Worm (Caenorhabditis elegans) whole organism, early embryonic: ENCODE data around the gene W08E12.2.

Source experiments
- B0310.2 ChIP-seq: sonication (generic microtip); optimal IDR thresholded peaks from 2 replicates; lab custom pipeline; 2016; ENCODE audit warnings: mild to moderate bottlenecking, missing genetic modification characterization, missing compliant biosample characterization
- F13C5.2 ChIP-seq: sonication (generic microtip); optimal IDR thresholded peaks from 2 replicates; lab custom pipeline; 2017; ENCODE audit warnings: mild to moderate bottlenecking, missing genetic modification characterization, inconsistent platforms, missing compliant biosample characterization
- aly-1 ChIP-seq: sonication (generic microtip); optimal IDR thresholded peaks from 2 replicates; lab custom pipeline; 2016; ENCODE audit warnings: missing genetic modification characterization, missing compliant biosample characterization
- ama-1 ChIP-seq: fragments of 150-350 bp; optimal IDR thresholded peaks from 2 replicates; lab custom pipeline; 2014
- ceh-13 ChIP-seq: fragments of 200-800 bp; sonication (Bioruptor generic); optimal IDR thresholded peaks from 2 replicates; lab custom pipeline; 2018; ENCODE audit warnings: mild to moderate bottlenecking, missing genetic modification characterization, missing compliant biosample characterization
- ceh-36 ChIP-seq: sonication (generic microtip); optimal IDR thresholded peaks from 2 replicates; lab custom pipeline; 2016; ENCODE audit warnings: missing genetic modification characterization, inconsistent platforms, missing compliant biosample characterization
- ets-7 ChIP-seq: sonication (generic microtip); optimal IDR thresholded peaks from 2 replicates; lab custom pipeline; 2016; ENCODE audit warnings: missing genotype, missing genetic modification characterization, missing compliant biosample characterization
- flt-1 ChIP-seq: fragments of 200-800 bp; sonication (Bioruptor generic); IDR thresholded peaks from 2 replicates; pipeline ENCODE4 v1.3.6; 2022; ENCODE audit warnings: missing genetic modification characterization, missing compliant biosample characterization
- hmbx-1 ChIP-seq: sonication (generic microtip); optimal IDR thresholded peaks from 2 replicates; lab custom pipeline; 2016; ENCODE audit warnings: mild to moderate bottlenecking, missing genetic modification characterization, missing compliant biosample characterization
- hmg-4 ChIP-seq: fragments of 200-800 bp; sonication (Bioruptor generic); optimal IDR thresholded peaks from 2 replicates; lab custom pipeline; 2018; ENCODE audit warnings: mild to moderate bottlenecking, missing genetic modification characterization, missing compliant biosample characterization
- hnd-1 ChIP-seq: sonication (generic microtip); optimal IDR thresholded peaks from 2 replicates; lab custom pipeline; 2016; ENCODE audit warnings: missing genetic modification characterization, missing compliant biosample characterization
- pes-1 ChIP-seq: fragments of 200-800 bp; sonication (Bioruptor generic); IDR thresholded peaks from 2 replicates; pipeline ENCODE4 v1.3.6; 2022; ENCODE audit warnings: missing genetic modification reagents, missing genetic modification characterization, missing compliant biosample characterization
- scrt-1 ChIP-seq: fragments of 200-800 bp; sonication (Bioruptor generic); IDR thresholded peaks from 2 replicates; pipeline ENCODE4 v1.3.6; 2022; ENCODE audit warnings: missing genetic modification characterization, missing compliant biosample characterization
- sea-1 ChIP-seq: fragments of 200-800 bp; sonication (Bioruptor generic); conservative IDR thresholded peaks from 2 replicates; pipeline ENCODE4 v1.3.6; 2022; ENCODE audit warnings: missing genetic modification characterization, missing compliant biosample characterization
- tbx-11 ChIP-seq: fragments of 200-800 bp; sonication (Bioruptor generic); IDR thresholded peaks from 2 replicates; pipeline ENCODE4 v1.3.6; 2022; ENCODE audit warnings: missing genetic modification characterization, missing compliant biosample characterization
- tbx-37 ChIP-seq: fragments of 200-800 bp; sonication (Bioruptor generic); conservative IDR thresholded peaks from 2 replicates; pipeline ENCODE4 v1.3.6; 2022; ENCODE audit warnings: missing genetic modification reagents, missing genetic modification characterization, missing compliant biosample characterization
- tra-4 ChIP-seq: sonication (generic microtip); optimal IDR thresholded peaks from 2 replicates; lab custom pipeline; 2017; ENCODE audit warnings: missing genetic modification characterization, missing compliant biosample characterization

W08E12.2 gene

DNA sequence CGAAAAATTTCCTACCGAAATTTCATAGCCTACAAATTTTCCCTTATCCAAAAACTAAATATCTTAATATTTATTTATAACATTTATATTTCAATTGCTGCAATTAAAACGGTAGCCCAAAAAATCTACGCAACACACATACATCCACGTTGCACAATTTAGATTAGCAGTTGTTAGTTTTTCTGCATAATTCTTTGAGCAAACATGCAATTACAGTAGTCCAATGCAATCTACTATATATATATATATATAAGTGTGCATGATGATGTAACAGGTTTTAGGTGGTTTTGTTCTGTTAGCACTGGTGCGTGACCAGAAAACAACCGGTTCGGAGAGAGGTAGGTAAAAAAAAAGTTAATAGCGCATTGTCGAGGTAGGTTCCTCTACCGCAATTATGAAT, 34.3 kb upstream of the W08E12.2 start:
- no peak for TF ChIP-seq tbx-11
- no peak for TF ChIP-seq ceh-13 (GFP tag; lab: Kevin White, UChicago)
- no peak for TF ChIP-seq aly-1 (tag; lab: Kevin White, UChicago)

DNA sequence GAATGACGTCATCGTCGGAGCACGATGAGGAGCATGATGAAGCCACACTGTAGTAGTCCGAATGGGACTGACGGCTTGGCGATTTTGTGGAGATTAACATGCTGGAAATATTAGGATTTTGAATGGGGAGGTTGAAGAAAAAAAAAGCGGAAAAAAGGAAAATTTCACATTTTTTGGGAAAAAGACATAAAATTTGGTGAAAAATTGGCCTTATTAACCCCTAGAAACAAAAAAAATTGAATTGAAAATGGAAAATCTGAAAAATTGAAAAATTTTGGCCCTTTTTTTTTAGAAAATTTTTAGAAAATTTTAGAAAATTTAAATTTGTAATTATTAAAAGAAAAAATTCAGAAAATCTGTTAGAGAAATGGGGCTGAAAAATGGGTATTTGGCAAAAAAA, 32.4 kb upstream of the W08E12.2 start, which contains the start of gene T26C12.3:
Gene T26C12.3 (minus strand): TSS at position 101 of the 400 bp plus-strand sequence.
- TF ChIP-seq sea-1 (GFP tag; lab: Robert Waterston, UW) (no peak), F13C5.2 (tag; lab: Kevin White, UChicago) (no peak), ets-7 (no peak), hnd-1 (tag; lab: Kevin White, UChicago) (no peak), pes-1 (GFP tag; lab: Robert Waterston, UW) (no peak), ama-1 (lab: Kevin White, UChicago) (no peak), aly-1 (tag; lab: Kevin White, UChicago) (no peak), tbx-37 (no peak), scrt-1 (GFP tag; lab: Robert Waterston, UW) (no peak), hmbx-1 (tag; lab: Kevin White, UChicago) (no peak)

DNA sequence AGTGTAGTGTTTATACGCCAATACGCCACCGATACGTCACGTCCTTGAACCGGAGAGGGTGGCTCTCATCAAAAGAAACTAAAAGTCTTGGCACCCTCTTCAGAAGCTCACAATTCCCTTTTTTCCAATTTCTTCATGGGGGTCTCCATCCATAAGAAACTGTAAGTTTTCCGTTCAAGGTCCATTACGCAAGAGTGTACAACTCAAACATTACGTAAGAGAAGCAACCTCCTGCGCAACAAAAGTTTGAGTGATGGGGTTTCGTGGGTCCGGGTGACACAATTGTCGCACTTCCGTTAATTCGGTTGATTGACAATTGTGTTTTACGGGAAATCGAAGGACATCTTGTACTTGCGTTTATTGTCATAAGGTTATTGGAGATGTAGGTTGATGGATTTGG, 26.9 kb upstream of the W08E12.2 start:
- no peak for TF ChIP-seq hmbx-1 (tag; lab: Kevin White, UChicago)
- peak; percentile 41; the same call in 1 of the 2 replicates for TF ChIP-seq pes-1 (GFP tag; lab: Robert Waterston, UW)

DNA sequence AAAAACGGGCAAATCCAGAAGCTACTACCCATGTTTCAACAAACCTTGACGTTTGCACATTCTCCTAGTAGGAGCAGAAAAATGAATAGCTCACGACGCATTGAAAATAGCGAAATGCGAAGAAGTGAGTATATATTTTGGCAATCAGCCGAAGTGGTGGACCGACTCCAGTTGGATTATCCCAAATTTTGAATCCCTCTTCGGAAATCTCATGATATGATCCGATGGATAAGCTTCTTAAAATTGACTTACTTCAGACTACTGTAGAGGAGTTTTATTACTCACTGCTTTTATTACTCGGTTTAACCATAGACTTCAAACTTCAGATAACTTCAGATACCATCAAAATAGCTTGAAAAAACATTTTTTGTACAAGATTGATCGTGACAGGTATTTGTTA, 16.4 kb upstream of the W08E12.2 start, which contains the start of gene gcy-23:
Gene gcy-23 (minus strand): TSS at position 101 of the 400 bp plus-strand sequence.
- no peak for TF ChIP-seq ets-7
- TF ChIP-seq tra-4: no peak
- TF ChIP-seq aly-1 (tag; lab: Kevin White, UChicago): no peak
- TF ChIP-seq sea-1 (GFP tag; lab: Robert Waterston, UW): no peak
- TF ChIP-seq ceh-13 (GFP tag; lab: Kevin White, UChicago): no peak
- TF ChIP-seq hmg-4 (GFP tag; lab: Kevin White, UChicago): no peak
- no peak for TF ChIP-seq hnd-1 (tag; lab: Kevin White, UChicago)
- TF ChIP-seq tbx-11: no peak
- no peak for TF ChIP-seq flt-1 (GFP tag; lab: Robert Waterston, UW)
- TF ChIP-seq tbx-37: no peak

DNA sequence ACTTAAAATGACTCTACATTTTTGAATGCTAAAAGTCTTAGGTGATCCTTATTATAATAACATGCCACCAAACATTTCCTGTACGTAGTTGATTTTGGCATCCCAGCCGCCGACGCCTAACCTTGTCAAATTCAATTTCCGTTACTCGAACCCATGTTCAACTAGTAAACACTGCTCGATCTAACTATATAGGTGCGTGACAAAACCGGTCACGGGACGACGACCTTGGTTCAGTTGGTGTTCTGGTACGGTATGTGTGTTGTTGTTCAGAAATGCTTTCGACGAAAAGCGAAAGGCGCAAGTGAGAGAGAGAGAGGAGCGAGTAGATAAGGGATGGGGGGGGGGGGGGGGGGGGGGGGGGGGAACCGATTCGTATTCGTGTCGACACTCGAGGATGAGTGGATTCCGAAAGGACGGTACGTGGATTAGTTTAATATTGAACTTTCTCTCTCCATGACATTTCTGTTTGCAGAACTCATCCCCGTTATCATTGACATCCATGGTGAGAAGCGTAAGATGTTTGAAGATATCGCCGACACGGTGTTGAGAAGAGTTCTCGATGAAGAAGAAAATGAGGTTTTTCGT, 13.6 kb upstream of the W08E12.2 start, which contains the start of gene W08E12.8:
Gene W08E12.8 (plus strand): TSS at position 395 of the 585 bp plus-strand sequence.
- no peak for TF ChIP-seq ceh-13 (GFP tag; lab: Kevin White, UChicago)
- TF ChIP-seq tra-4: no peak
- TF ChIP-seq F13C5.2 (tag; lab: Kevin White, UChicago): no peak
- TF ChIP-seq B0310.2 (tag; lab: Kevin White, UChicago): no peak
- TF ChIP-seq ceh-36 (tag; lab: Kevin White, UChicago): no peak
- TF ChIP-seq ets-7: no peak
- no peak for TF ChIP-seq scrt-1 (GFP tag; lab: Robert Waterston, UW)
- TF ChIP-seq sea-1 (GFP tag; lab: Robert Waterston, UW): no peak
- no peak for TF ChIP-seq hmbx-1 (tag; lab: Kevin White, UChicago)
- no peak for TF ChIP-seq hmg-4 (GFP tag; lab: Kevin White, UChicago)
- no peak for TF ChIP-seq tbx-37
- TF ChIP-seq tbx-11: no peak

DNA sequence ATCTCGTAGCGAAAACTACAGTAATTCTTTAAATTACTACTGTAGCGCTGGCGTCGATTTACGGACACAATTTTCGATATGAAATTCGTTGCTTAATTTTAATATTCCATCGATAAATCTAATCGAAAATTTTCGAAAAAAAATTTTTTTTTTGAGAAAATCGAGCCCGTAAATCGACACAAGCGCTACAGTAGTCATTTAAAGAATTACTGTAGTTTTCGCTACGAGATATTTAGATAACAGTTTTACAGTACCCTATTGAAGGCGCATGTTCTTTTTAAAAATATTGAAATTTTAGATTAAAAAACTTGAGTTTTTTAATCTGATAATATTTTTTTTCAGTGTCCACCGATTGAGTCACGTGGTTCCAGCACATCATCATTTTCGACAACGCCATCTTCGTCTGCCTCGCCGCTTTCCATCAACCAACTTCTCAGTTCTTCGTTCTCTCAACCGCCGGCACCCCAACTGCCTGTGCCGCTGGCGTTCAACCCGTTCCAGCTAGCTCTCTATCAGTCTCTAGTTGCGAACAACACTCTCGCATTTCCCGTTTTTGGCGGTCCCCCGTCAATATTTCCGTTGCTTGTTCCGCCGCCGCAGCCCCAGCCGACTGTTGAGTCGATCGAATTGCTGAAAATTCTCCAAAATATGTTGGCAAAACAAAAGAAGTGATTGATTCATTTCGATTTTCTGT, 11.7 kb upstream of the W08E12.2 start:
- no peak for TF ChIP-seq flt-1 (GFP tag; lab: Robert Waterston, UW)
- no peak for TF ChIP-seq hnd-1 (tag; lab: Kevin White, UChicago)
- no peak for TF ChIP-seq sea-1 (GFP tag; lab: Robert Waterston, UW)
- no peak for TF ChIP-seq aly-1 (tag; lab: Kevin White, UChicago)
- TF ChIP-seq hmbx-1 (tag; lab: Kevin White, UChicago): no peak
- TF ChIP-seq scrt-1 (GFP tag; lab: Robert Waterston, UW): no peak
- no peak for TF ChIP-seq tbx-11
- TF ChIP-seq ets-7: no peak
- TF ChIP-seq ceh-36 (tag; lab: Kevin White, UChicago): no peak
- TF ChIP-seq F13C5.2 (tag; lab: Kevin White, UChicago): no peak
- TF ChIP-seq ama-1 (lab: Kevin White, UChicago): no peak
- no peak for TF ChIP-seq hmg-4 (GFP tag; lab: Kevin White, UChicago)
- no peak for TF ChIP-seq pes-1 (GFP tag; lab: Robert Waterston, UW)
- no peak for TF ChIP-seq tbx-37
- no peak for TF ChIP-seq B0310.2 (tag; lab: Kevin White, UChicago)

DNA sequence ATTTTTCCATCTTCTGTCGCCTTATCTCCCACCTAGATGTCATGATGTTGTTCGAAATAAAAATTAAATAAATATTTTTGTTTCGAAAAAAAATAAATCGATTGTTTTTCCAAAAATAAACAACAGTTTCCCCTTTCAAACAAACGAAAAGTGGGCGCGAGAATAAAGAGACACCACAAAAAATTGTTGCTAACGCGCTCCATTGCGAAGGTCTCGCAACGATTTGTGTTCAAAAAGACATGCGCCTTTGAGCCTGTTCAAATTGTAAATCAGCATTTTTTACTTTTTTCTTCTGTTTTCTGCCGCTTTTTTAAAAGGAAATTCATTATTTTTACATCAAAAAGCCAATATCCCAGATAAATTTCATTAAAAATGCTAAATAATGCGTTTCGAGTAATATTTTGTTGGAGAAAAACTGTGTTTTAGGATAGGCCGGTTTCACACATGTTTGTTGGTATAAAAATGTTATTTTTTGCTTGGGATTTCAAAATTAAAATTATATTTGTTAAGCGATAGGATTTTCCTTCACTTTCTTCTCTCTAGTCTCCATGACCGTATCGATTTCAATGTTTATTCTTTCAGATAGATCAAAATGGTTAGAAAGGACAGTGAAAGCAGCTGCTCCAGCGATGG, 11.0 kb upstream of the W08E12.2 start, which contains the start of gene W08E12.7:
Gene W08E12.7 (plus strand): TSS at position 583 of the 633 bp plus-strand sequence.
- TF ChIP-seq F13C5.2 (tag; lab: Kevin White, UChicago) (peak; percentile 83), hmg-4 (GFP tag; lab: Kevin White, UChicago) (peak; percentile 23), ceh-36 (tag; lab: Kevin White, UChicago) (no peak), pes-1 (GFP tag; lab: Robert Waterston, UW) (peak; percentile 74), ceh-13 (GFP tag; lab: Kevin White, UChicago) (peak; percentile 20), hmbx-1 (tag; lab: Kevin White, UChicago) (no peak), tra-4 (no peak), hnd-1 (tag; lab: Kevin White, UChicago) (peak; percentile 16), sea-1 (GFP tag; lab: Robert Waterston, UW) (peak; percentile 38; the same call in 1 of the 2 replicates), scrt-1 (GFP tag; lab: Robert Waterston, UW) (peak; percentile 65), aly-1 (tag; lab: Kevin White, UChicago) (no peak), flt-1 (GFP tag; lab: Robert Waterston, UW) (peak; percentile 20; the same call in 1 of the 2 replicates), tbx-11 (peak; percentile 64; the same call in 1 of the 2 replicates), tbx-37 (0 out of 2 replicates have a peak, but pooled peaks have one; percentile 19), ets-7 (no peak), B0310.2 (tag; lab: Kevin White, UChicago) (no peak)
